Worm (Caenorhabditis elegans): ENCODE measurements around the gene flh-1.

DNA sequence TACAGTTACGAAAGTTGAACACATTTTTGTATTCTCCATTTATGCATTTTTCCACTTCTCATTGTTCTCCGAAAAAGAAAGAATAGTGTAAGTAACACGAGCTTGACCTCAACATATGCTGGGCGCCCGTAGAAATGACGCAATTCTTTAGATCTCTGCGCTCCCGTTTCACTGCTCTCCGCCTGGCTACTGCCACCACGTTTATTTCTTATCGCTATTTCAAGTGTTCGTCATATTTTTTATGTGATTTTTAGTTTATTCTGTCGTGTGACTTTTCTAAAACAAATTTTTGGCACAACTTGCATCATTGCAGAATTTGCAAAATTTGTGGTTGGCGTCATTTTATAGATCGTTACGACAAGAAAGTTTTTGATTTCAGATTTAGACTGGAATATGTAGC lies 47.1 kb downstream of the flh-1 start:
- TF ChIP-seq F33H1.4 (GFP tag; IDR thresholded peaks at IDR 0.05) = no peak
- TF ChIP-seq pha-4 (tag; optimal IDR thresholded peaks at IDR 0.05) = no peak
- TF ChIP-seq F52B5.7 (tag; optimal IDR thresholded peaks at IDR 0.05) = no peak
- TF ChIP-seq lin-35 (GFP tag; optimal IDR thresholded peaks at IDR 0.05) = no peak
- no peak for TF ChIP-seq bed-2 (GFP tag; IDR thresholded peaks at IDR 0.05)
